Fruit fly (Drosophila melanogaster): ENCODE results near the gene Rpn3.
A peak's percentile ranks its signal among the peaks of the same experiment; 100 is the strongest.

The Rpn3 gene

dm6 chr2L:19011895-19012645 is 39.5 kb upstream of the Rpn3 start (continued):
- TF ChIP-seq pita (GFP tag; optimal IDR thresholded peaks at IDR 0.05) (no peak), CG10209 (GFP tag; optimal IDR thresholded peaks at IDR 0.05) (peak; percentile 82), Sry-δ (GFP tag; optimal IDR thresholded peaks at IDR 0.05) (peak; percentile 32), CG3726 (GFP tag; IDR thresholded peaks at IDR 0.05) (peak; percentile 69; the same call in 2 of the 3 replicates), CG3281 (GFP tag; optimal IDR thresholded peaks at IDR 0.05) (peak; percentile 79), CG34376 (GFP tag; optimal IDR thresholded peaks at IDR 0.05) (peak; percentile 33), CG30403 (GFP tag; optimal IDR thresholded peaks at IDR 0.05) (peak; percentile 81), onecut (GFP tag; IDR thresholded peaks at IDR 0.05) (peak; percentile 59), gfzf (GFP tag; optimal IDR thresholded peaks at IDR 0.05) (no peak), unc-4 (GFP tag; IDR thresholded peaks at IDR 0.05; ENCODE audit: partially characterized antibody) (no peak), CG13123 (GFP tag; optimal IDR thresholded peaks at IDR 0.05) (peak; percentile 29), CG32532 (GFP tag; IDR thresholded peaks at IDR 0.05) (peak; percentile 85), tx (GFP tag; optimal IDR thresholded peaks at IDR 0.05) (peak; percentile 73), CG10366 (GFP tag; IDR thresholded peaks at IDR 0.05) (peak; percentile 88), Rfx (GFP tag; IDR thresholded peaks at IDR 0.05) (peak; percentile 89), CG9797 (GFP tag; optimal IDR thresholded peaks at IDR 0.05) (no peak), Nf-YB (GFP tag; optimal IDR thresholded peaks at IDR 0.05) (peak; percentile 53), dpn (GFP tag; optimal IDR thresholded peaks at IDR 0.05) (peak; percentile 81), Spps (tag; optimal IDR thresholded peaks at IDR 0.05) (peak; percentile 6), mirr (GFP tag; optimal IDR thresholded peaks at IDR 0.05) (peak; percentile 88), cwo (GFP tag; optimal IDR thresholded peaks at IDR 0.05) (peak; percentile 87), CG8388 (GFP tag; optimal IDR thresholded peaks at IDR 0.05) (peak; percentile 59), exex (tag; optimal IDR thresholded peaks at IDR 0.05) (peak; percentile 53), CG12104 (GFP tag; optimal IDR thresholded peaks at IDR 0.05) (peak; percentile 18), zfh2 (GFP tag; optimal IDR thresholded peaks at IDR 0.05) (peak; percentile 69), eyg (GFP tag; optimal IDR thresholded peaks at IDR 0.05) (peak; percentile 56), sqz (GFP tag; optimal IDR thresholded peaks at IDR 0.05) (peak; percentile 12), D (optimal IDR thresholded peaks at IDR 0.05) (no peak), D (GFP tag; optimal IDR thresholded peaks at IDR 0.05) (peak; percentile 70), maf-S (GFP tag; optimal IDR thresholded peaks at IDR 0.05) (peak; percentile 83), zen2 (GFP tag; IDR thresholded peaks at IDR 0.05; ENCODE audit: partially characterized antibody) (0 out of 3 replicates have a peak, but pooled peaks have one; percentile 23), Six4 (GFP tag; optimal IDR thresholded peaks at IDR 0.05) (peak; percentile 47), inv (GFP tag; IDR thresholded peaks at IDR 0.05; ENCODE audit: partially characterized antibody) (no peak), NFAT (GFP tag; IDR thresholded peaks at IDR 0.05) (peak; percentile 69), CG15479 (GFP tag; optimal IDR thresholded peaks at IDR 0.05) (no peak), cg (GFP tag; optimal IDR thresholded peaks at IDR 0.05) (peak; percentile 27), Fer2 (tag; optimal IDR thresholded peaks at IDR 0.05) (no peak), Ada2b (GFP tag; IDR thresholded peaks at IDR 0.05) (peak; percentile 83), Jarid2 (GFP tag; optimal IDR thresholded peaks at IDR 0.05) (peak; percentile 28), CG17361 (GFP tag; IDR thresholded peaks at IDR 0.05) (peak; percentile 75), slp2 (GFP tag; optimal IDR thresholded peaks at IDR 0.05) (peak; percentile 69), ewg (GFP tag; optimal IDR thresholded peaks at IDR 0.05) (peak; percentile 83), da (GFP tag; optimal IDR thresholded peaks at IDR 0.05) (no peak), amos (GFP tag; IDR thresholded peaks at IDR 0.05; ENCODE audit: partially characterized antibody) (no peak), ash1 (GFP tag; optimal IDR thresholded peaks at IDR 0.05) (peak; percentile 13), Hr51 (GFP tag; optimal IDR thresholded peaks at IDR 0.05) (peak; percentile 81 to 85), sisA (GFP tag; IDR thresholded peaks at IDR 0.05) (peak; percentile 87), tap (tag; optimal IDR thresholded peaks at IDR 0.05) (peak; percentile 67), CG10147 (GFP tag; optimal IDR thresholded peaks at IDR 0.05) (peak; percentile 73)
